Worm (Caenorhabditis elegans): ENCODE results near the gene Y55F3AM.11.
A peak's percentile ranks its signal among the peaks of the same experiment; 100 is the strongest.

Gene Y55F3AM.11

DNA sequence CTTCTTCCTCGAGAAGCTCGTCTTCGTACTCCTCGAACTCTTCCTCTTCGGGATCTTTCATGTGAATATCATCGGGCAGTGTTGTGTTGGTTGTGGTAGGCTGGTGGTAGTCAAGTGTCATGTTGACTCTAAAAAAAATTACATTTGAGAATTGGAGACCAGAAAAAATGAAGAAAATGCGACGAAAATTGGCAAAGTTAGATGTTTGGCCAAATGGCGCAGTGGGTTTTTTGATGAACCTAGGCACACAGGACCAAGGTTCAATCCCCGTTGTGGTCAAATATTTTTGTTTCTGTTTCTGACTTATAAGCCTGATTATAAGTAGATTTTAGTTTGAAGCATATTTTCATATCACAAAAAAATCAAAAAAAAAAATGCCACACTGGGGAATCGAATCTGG lies 18.9 kb upstream of the Y55F3AM.11 start:
- no peak for TF ChIP-seq rnt-1 (tag; optimal IDR thresholded peaks at IDR 0.05)
- TF ChIP-seq sptf-1 (tag; optimal IDR thresholded peaks at IDR 0.05) = no peak
- no peak for TF ChIP-seq ets-5 (GFP tag; IDR thresholded peaks at IDR 0.05)
- no peak for TF ChIP-seq unc-86 (tag; optimal IDR thresholded peaks at IDR 0.05)
- no peak for TF ChIP-seq ceh-63 (GFP tag; optimal IDR thresholded peaks at IDR 0.05)
- no peak for TF ChIP-seq nhr-12 (tag; optimal IDR thresholded peaks at IDR 0.05)
- no peak for TF ChIP-seq efl-1 (optimal IDR thresholded peaks at IDR 0.05)
- TF ChIP-seq efl-1 (GFP tag; optimal IDR thresholded peaks at IDR 0.05 in 1 of 2) = no peak
- no peak for TF ChIP-seq ceh-88 (GFP tag; IDR thresholded peaks at IDR 0.05)
- no peak for TF ChIP-seq nhr-84 (tag; optimal IDR thresholded peaks at IDR 0.05)
- no peak for TF ChIP-seq nhr-71 (tag; optimal IDR thresholded peaks at IDR 0.05)
- no peak for TF ChIP-seq swsn-7 (tag; optimal IDR thresholded peaks at IDR 0.05)
- TF ChIP-seq fkh-8 (tag; optimal IDR thresholded peaks at IDR 0.05) = no peak
- no peak for TF ChIP-seq fos-1 (tag; optimal IDR thresholded peaks at IDR 0.05)

DNA sequence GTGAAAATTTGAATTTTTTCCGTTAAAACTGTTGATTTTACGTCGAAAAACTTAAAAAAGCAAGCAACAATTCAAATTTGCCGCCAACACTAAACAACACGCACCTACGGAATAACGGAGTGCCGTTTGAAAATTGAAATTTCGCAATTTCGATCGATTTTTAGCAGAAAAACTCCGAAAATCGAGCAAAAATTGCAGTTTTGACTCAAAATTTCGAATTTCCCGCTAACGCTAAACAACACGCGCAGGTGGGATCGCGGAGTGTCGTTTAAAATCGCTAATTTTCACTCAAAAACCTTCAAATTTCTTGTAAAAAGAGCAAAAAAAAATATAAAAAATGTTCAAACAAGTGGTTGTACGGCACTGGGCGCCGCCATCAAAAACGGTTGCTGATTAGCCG lies 14.3 kb upstream of the Y55F3AM.11 start:
- TF ChIP-seq lin-14 (GFP tag; optimal IDR thresholded peaks at IDR 0.05) = no peak
- TF ChIP-seq pqm-1 (tag; optimal IDR thresholded peaks at IDR 0.05) = no peak
- TF ChIP-seq egl-13 (tag; optimal IDR thresholded peaks at IDR 0.05) = no peak
- TF ChIP-seq nhr-84 (tag; optimal IDR thresholded peaks at IDR 0.05) = no peak
- no peak for TF ChIP-seq C34B4.2 (tag; optimal IDR thresholded peaks at IDR 0.05)
- no peak for TF ChIP-seq hpl-2 (GFP tag; optimal IDR thresholded peaks at IDR 0.05)
- TF ChIP-seq dsc-1 (tag; optimal IDR thresholded peaks at IDR 0.05) = no peak
- no peak for TF ChIP-seq nhr-28 (tag; optimal IDR thresholded peaks at IDR 0.05)

DNA sequence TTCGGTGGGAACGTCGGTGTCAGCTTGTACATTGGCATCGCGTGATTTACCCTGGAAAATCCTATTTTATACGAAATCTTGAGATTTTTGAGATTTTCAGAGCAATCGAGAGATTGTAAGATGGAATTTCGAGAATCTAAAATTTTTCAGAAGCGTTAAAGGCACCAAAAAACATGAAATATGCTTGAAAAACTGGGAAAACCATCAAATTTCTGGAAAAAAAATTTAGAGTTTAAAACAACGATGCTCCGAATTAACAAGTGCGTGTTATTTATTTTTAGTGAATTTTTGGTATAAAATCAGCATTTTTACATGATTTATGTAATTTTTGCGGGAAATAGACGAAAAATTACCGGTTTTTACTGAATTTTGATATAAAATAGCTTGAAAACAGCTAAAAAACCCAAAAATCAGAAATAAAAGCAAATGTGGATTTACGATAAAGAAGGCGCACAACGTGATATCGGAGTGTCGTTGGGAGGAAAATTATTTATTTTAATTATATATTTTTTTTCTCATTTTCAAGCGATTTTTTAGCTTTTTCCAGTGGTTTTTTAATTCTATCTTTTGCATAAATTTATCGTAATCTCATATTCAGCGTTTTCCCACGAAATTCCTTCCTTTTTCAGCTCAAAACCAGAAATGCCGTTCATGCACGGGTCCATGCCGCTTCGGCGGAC lies 12.2 kb upstream of the Y55F3AM.11 start, which contains the start of the genes Y55F3AM.13 and mrps-25:
Gene Y55F3AM.13, minus strand, starts transcription at position 51 of the 680 bp plus-strand sequence.
Gene mrps-25, plus strand, starts transcription at position 630 of the 680 bp plus-strand sequence.
- TF ChIP-seq skn-1 (tag; optimal IDR thresholded peaks at IDR 0.05) (peak; percentile 29), xbp-1 (tag; optimal IDR thresholded peaks at IDR 0.05) (peak; percentile 75), elt-3 (tag; optimal IDR thresholded peaks at IDR 0.05) (peak in 1 of 6 experiments; percentile 5), isw-1 (GFP tag; IDR thresholded peaks at IDR 0.05) (peak; percentile 78), irx-1 (tag; optimal IDR thresholded peaks at IDR 0.05) (peak; percentile 32), snpc-4 (tag; optimal IDR thresholded peaks at IDR 0.05) (peak; percentile 21), lin-15B (tag; optimal IDR thresholded peaks at IDR 0.05) (peak; percentile 48), dpl-1 (GFP tag; optimal IDR thresholded peaks at IDR 0.05) (peak; percentile 27 to 57 (median 48)), jun-1 (tag; optimal IDR thresholded peaks at IDR 0.05) (no peak), nhr-90 (tag; optimal IDR thresholded peaks at IDR 0.05; ENCODE audit: poor library complexity) (peak; percentile 28), lin-39 (tag; optimal IDR thresholded peaks at IDR 0.05) (peak; percentile 5), sptf-1 (tag; optimal IDR thresholded peaks at IDR 0.05) (no peak), nhr-20 (tag; optimal IDR thresholded peaks at IDR 0.05) (peak; percentile 37), ceh-90 (tag; optimal IDR thresholded peaks at IDR 0.05) (no peak), tbx-2 (tag; optimal IDR thresholded peaks at IDR 0.05) (peak; percentile 69), aly-2 (tag; optimal IDR thresholded peaks at IDR 0.05) (no peak), C04F5.9 (tag; optimal IDR thresholded peaks at IDR 0.05) (peak; percentile 63), pqm-1 (tag; optimal IDR thresholded peaks at IDR 0.05) (no peak), ceh-88 (GFP tag; IDR thresholded peaks at IDR 0.05) (peak; percentile 25; the same call in 1 of the 2 replicates), C16A3.4 (tag; optimal IDR thresholded peaks at IDR 0.05) (peak; percentile 20), elt-2 (tag; optimal IDR thresholded peaks at IDR 0.05) (peak; percentile 36), fkh-4 (tag; optimal IDR thresholded peaks at IDR 0.05; ENCODE audit: borderline replicate concordance) (no peak), unc-86 (tag; optimal IDR thresholded peaks at IDR 0.05) (peak; percentile 16), unc-130 (tag; optimal IDR thresholded peaks at IDR 0.05) (no peak), dsc-1 (tag; optimal IDR thresholded peaks at IDR 0.05) (peak; percentile 63), lsy-2 (tag; optimal IDR thresholded peaks at IDR 0.05) (peak; percentile 75 to 83), snu-23 (GFP tag; optimal IDR thresholded peaks at IDR 0.05) (peak; percentile 71), efl-1 (optimal IDR thresholded peaks at IDR 0.05) (peak; percentile 45 to 59), efl-1 (GFP tag; optimal IDR thresholded peaks at IDR 0.05 in 1 of 2) (peak; percentile 58 to 93), nhr-19 (GFP tag; conservative IDR thresholded peaks at IDR 0.05) (peak; percentile 42; the same call in 1 of the 2 replicates), nhr-85 (tag) (peak; percentile 40), lin-35 (GFP tag; optimal IDR thresholded peaks at IDR 0.05) (peak; percentile 37 to 46), fkh-8 (tag; optimal IDR thresholded peaks at IDR 0.05) (peak; percentile 37), swsn-7 (tag; optimal IDR thresholded peaks at IDR 0.05) (peak; percentile 65), nhr-47 (tag; optimal IDR thresholded peaks at IDR 0.05) (peak; percentile 77)
